Worm (Caenorhabditis elegans) whole organism, late embryonic: Measurements from ENCODE around the gene srr-9.

Experiments used
- C08G9.2 ChIP-seq: sonication (generic microtip); optimal IDR thresholded peaks from 2 replicates; lab custom pipeline; 2016; ENCODE audit warnings: mild to moderate bottlenecking, missing genetic modification characterization, moderate library complexity, missing compliant biosample characterization
- T23F11.4 ChIP-seq: fragments of 200-800 bp; sonication (Bioruptor generic); optimal IDR thresholded peaks from 2 replicates; lab custom pipeline; 2018; ENCODE audit warnings: mild to moderate bottlenecking, missing genetic modification characterization, missing compliant biosample characterization
- Y22D7AL.16 ChIP-seq: sonication (generic microtip); optimal IDR thresholded peaks from 2 replicates; lab custom pipeline; 2016; ENCODE audit warnings: missing genetic modification characterization, missing compliant biosample characterization
- ahr-1 ChIP-seq: sonication (generic microtip); optimal IDR thresholded peaks from 2 replicates; lab custom pipeline; 2016; ENCODE audit warnings: missing genetic modification characterization, missing compliant biosample characterization
- ama-1 ChIP-seq: fragments of 150-350 bp; optimal IDR thresholded peaks from 2 replicates; lab custom pipeline; 2014
- ceh-2 ChIP-seq: sonication (generic microtip); optimal IDR thresholded peaks from 2 replicates; lab custom pipeline; 2016; ENCODE audit warnings: missing genotype, missing genetic modification characterization, missing compliant biosample characterization
- ceh-22 ChIP-seq: sonication (generic microtip); optimal IDR thresholded peaks from 2 replicates; lab custom pipeline; 2017; ENCODE audit warnings: missing biosample characterization, missing genetic modification characterization
- ceh-24 ChIP-seq: sonication (generic microtip); optimal IDR thresholded peaks from 2 replicates; lab custom pipeline; 2016; ENCODE audit warnings: mild to moderate bottlenecking, missing genetic modification characterization, missing compliant biosample characterization
- ceh-30 ChIP-seq: fragments of 150-350 bp; optimal IDR thresholded peaks from 2 replicates; lab custom pipeline; 2014; ENCODE audit warnings: missing biosample characterization, missing genetic modification characterization
- ceh-31 ChIP-seq: sonication (generic microtip); optimal IDR thresholded peaks from 2 replicates; lab custom pipeline; 2016; ENCODE audit warnings: missing genetic modification characterization, missing compliant biosample characterization
- ceh-9 ChIP-seq: sonication (generic microtip); optimal IDR thresholded peaks from 2 replicates; lab custom pipeline; 2016; ENCODE audit warnings: mild to moderate bottlenecking, missing genetic modification characterization, inconsistent platforms, missing compliant biosample characterization
- dmd-4 ChIP-seq: sonication (generic microtip); optimal IDR thresholded peaks from 2 replicates; lab custom pipeline; 2016; ENCODE audit warnings: borderline replicate concordance, missing genetic modification characterization, missing compliant biosample characterization
- dve-1 ChIP-seq: sonication (generic microtip); optimal IDR thresholded peaks from 2 replicates; lab custom pipeline; 2017; ENCODE audit warnings: antibody characterized with exemption, mild to moderate bottlenecking, missing genetic modification characterization, missing compliant biosample characterization
- elt-2 ChIP-seq: sonication (generic microtip); optimal IDR thresholded peaks from 2 replicates; lab custom pipeline; 2016; ENCODE audit warnings: missing genetic modification reagents, missing genetic modification characterization, missing compliant biosample characterization
- elt-4 ChIP-seq: sonication (generic microtip); optimal IDR thresholded peaks from 2 replicates; lab custom pipeline; 2016; ENCODE audit warnings: missing genetic modification characterization, missing compliant biosample characterization
- eyg-1 ChIP-seq: sonication (generic microtip); optimal IDR thresholded peaks from 2 replicates; lab custom pipeline; 2016; ENCODE audit warnings: missing genotype, missing genetic modification characterization, missing compliant biosample characterization
- hlh-6 ChIP-seq: sonication (generic microtip); optimal IDR thresholded peaks from 2 replicates; lab custom pipeline; 2016; ENCODE audit warnings: missing genotype, missing genetic modification characterization, missing compliant biosample characterization
- lim-6 ChIP-seq: sonication (generic microtip); optimal IDR thresholded peaks from 2 replicates; lab custom pipeline; 2016; ENCODE audit warnings: missing genetic modification characterization, missing compliant biosample characterization
- lin-11 ChIP-seq: fragments of 200-800 bp; sonication (Bioruptor generic); optimal IDR thresholded peaks from 2 replicates; lab custom pipeline; 2018; ENCODE audit warnings: mild to moderate bottlenecking, missing genetic modification characterization, missing compliant biosample characterization
- madf-2 ChIP-seq: sonication (generic microtip); optimal IDR thresholded peaks from 2 replicates; lab custom pipeline; 2017; ENCODE audit warnings: missing genetic modification characterization, missing compliant biosample characterization
- mec-3 ChIP-seq: sonication (generic microtip); optimal IDR thresholded peaks from 2 replicates; lab custom pipeline; 2016; ENCODE audit warnings: borderline replicate concordance, missing genetic modification characterization, missing compliant biosample characterization
- nhr-11 ChIP-seq: fragments of 150-350 bp; optimal IDR thresholded peaks from 2 replicates; lab custom pipeline; 2014; ENCODE audit warnings: missing biosample characterization, missing genetic modification characterization
- nhr-232 ChIP-seq: sonication (generic microtip); optimal IDR thresholded peaks from 2 replicates; lab custom pipeline; 2016; ENCODE audit warnings: missing genetic modification characterization, missing compliant biosample characterization
- pag-3 ChIP-seq: sonication (generic microtip); optimal IDR thresholded peaks from 2 replicates; lab custom pipeline; 2016; ENCODE audit warnings: missing compliant biosample characterization, missing genetic modification characterization, borderline replicate concordance
- pat-9 ChIP-seq: fragments of 200-800 bp; sonication (Bioruptor generic); optimal IDR thresholded peaks from 2 replicates; lab custom pipeline; 2018; ENCODE audit warnings: mild to moderate bottlenecking, missing genetic modification characterization, moderate library complexity, missing compliant biosample characterization
- pax-1 ChIP-seq: fragments of 150-350 bp; optimal IDR thresholded peaks from 2 replicates; lab custom pipeline; 2014; ENCODE audit warnings: missing biosample characterization, missing genetic modification characterization
- pha-2 ChIP-seq: sonication (generic microtip); optimal IDR thresholded peaks from 2 replicates; lab custom pipeline; 2017; ENCODE audit warnings: mild to moderate bottlenecking, missing genetic modification characterization, missing compliant biosample characterization
- pha-4 ChIP-seq: fragments of 150-350 bp; optimal IDR thresholded peaks from 2 replicates; lab custom pipeline; 2018; ENCODE audit warnings: missing biosample characterization, missing genetic modification reagents, missing genetic modification characterization
- pros-1 ChIP-seq: fragments of 150-350 bp; optimal IDR thresholded peaks from 2 replicates; lab custom pipeline; 2014; ENCODE audit warnings: missing biosample characterization, missing genetic modification reagents, missing genetic modification characterization
- ref-2 ChIP-seq: sonication (generic microtip); optimal IDR thresholded peaks from 2 replicates; lab custom pipeline; 2016; ENCODE audit warnings: missing genetic modification characterization, missing compliant biosample characterization
- rnt-1 ChIP-seq: sonication (generic microtip); optimal IDR thresholded peaks from 2 replicates; lab custom pipeline; 2016; ENCODE audit warnings: missing genetic modification characterization, missing compliant biosample characterization
- sdc-2 ChIP-seq: sonication (generic microtip); optimal IDR thresholded peaks from 2 replicates; lab custom pipeline; 2016; ENCODE audit warnings: missing genotype, missing genetic modification characterization, missing compliant biosample characterization
- sox-2 ChIP-seq: fragments of 200-800 bp; sonication (Bioruptor generic); IDR thresholded peaks from 2 replicates; pipeline ENCODE4 v1.3.6; 2022; ENCODE audit warnings: missing genetic modification reagents, missing genetic modification characterization, missing compliant biosample characterization
- sox-4 ChIP-seq: sonication (generic microtip); optimal IDR thresholded peaks from 2 replicates; lab custom pipeline; 2017; ENCODE audit warnings: mild to moderate bottlenecking, missing genetic modification characterization, inconsistent platforms, missing compliant biosample characterization
- syd-9 ChIP-seq: sonication (generic microtip); optimal IDR thresholded peaks from 2 replicates; lab custom pipeline; 2016; ENCODE audit warnings: mild to moderate bottlenecking, missing genetic modification characterization, moderate library complexity, missing compliant biosample characterization
- tbx-2 ChIP-seq: sonication (generic microtip); optimal IDR thresholded peaks from 2 replicates; lab custom pipeline; 2016; ENCODE audit warnings: missing genetic modification characterization, missing compliant biosample characterization
- ttx-3 ChIP-seq: sonication (generic microtip); optimal IDR thresholded peaks from 2 replicates; lab custom pipeline; 2016; ENCODE audit warnings: missing genetic modification reagents, missing genetic modification characterization, missing compliant biosample characterization
- unc-3 ChIP-seq, 2 experiments: fragments of 200-800 bp in 1 of 2; sonication (Bioruptor generic) in 1 of 2; sonication (generic microtip) in 1 of 2; conservative IDR thresholded peaks in 1 of 2; optimal IDR thresholded peaks in 1 of 2; 2 replicates each; pipeline versions ENCODE4 v1.3.6 to Lab custom; 2016 to 2022; ENCODE audit warnings: missing compliant biosample characterization in 2 of 2, missing genetic modification characterization in 2 of 2, missing genetic modification reagents in 1 of 2
- unc-42 ChIP-seq: sonication (generic microtip); optimal IDR thresholded peaks from 2 replicates; lab custom pipeline; 2016; ENCODE audit warnings: missing genotype, missing genetic modification characterization, missing compliant biosample characterization
- unc-86 ChIP-seq: sonication (generic microtip); optimal IDR thresholded peaks from 2 replicates; lab custom pipeline; 2016; ENCODE audit warnings: missing genetic modification characterization, missing compliant biosample characterization

Gene srr-9

ce11 chrV:7776029-7776628, 38.3 kb downstream of the srr-9 start, which contains the start of the genes rpl-39 and rps-30 (continued):
- TF ChIP-seq pat-9 (tag; lab: Kevin White, UChicago) (no peak), ceh-31 (peak; percentile 60), mec-3 (no peak), Y22D7AL.16 (tag; lab: Kevin White, UChicago) (no peak), ref-2 (tag; lab: Kevin White, UChicago) (peak; percentile 13), ama-1 (lab: Kevin White, UChicago) (no peak), tbx-2 (tag; lab: Kevin White, UChicago) (peak; percentile 63), sox-2 (GFP tag; lab: Robert Waterston, UW) (no peak), dve-1 (peak; percentile 68), elt-2 (tag; lab: Kevin White, UChicago) (peak; percentile 46), elt-4 (tag; lab: Kevin White, UChicago) (no peak), ceh-9 (tag; lab: Kevin White, UChicago) (no peak), nhr-11 (tag; lab: Kevin White, UChicago) (no peak), pha-2 (tag; lab: Kevin White, UChicago) (no peak), hlh-6 (no peak), unc-42 (peak; percentile 39), unc-3 (GFP tag; conservative IDR thresholded peaks at IDR 0.05; lab: Robert Waterston, UW) (no peak), unc-3 (tag; optimal IDR thresholded peaks at IDR 0.05; lab: Kevin White, UChicago) (peak; percentile 46), pros-1 (peak; percentile 53), ceh-22 (no peak), sox-4 (no peak)
- TF ChIP-seq, all 69 proteins: peak for 17

ce11 chrV:7777098-7777497, 39.3 kb downstream of the srr-9 start, which contains the start of gene C26F1.3:
C26F1.3 (plus strand) TSS chrV:7777300.
- TF ChIP-seq sdc-2 (no peak), eyg-1 (no peak), madf-2 (no peak), ref-2 (tag; lab: Kevin White, UChicago) (no peak), pha-4 (tag; lab: Kevin White, UChicago) (no peak), dmd-4 (tag; lab: Kevin White, UChicago) (no peak), T23F11.4 (no peak), ttx-3 (tag; lab: Kevin White, UChicago) (no peak), syd-9 (tag; lab: Kevin White, UChicago) (no peak), ceh-24 (tag; lab: Kevin White, UChicago) (no peak), pax-1 (no peak), unc-86 (no peak), nhr-232 (no peak)
- TF ChIP-seq, all 69 proteins: peak for 0

DNA sequence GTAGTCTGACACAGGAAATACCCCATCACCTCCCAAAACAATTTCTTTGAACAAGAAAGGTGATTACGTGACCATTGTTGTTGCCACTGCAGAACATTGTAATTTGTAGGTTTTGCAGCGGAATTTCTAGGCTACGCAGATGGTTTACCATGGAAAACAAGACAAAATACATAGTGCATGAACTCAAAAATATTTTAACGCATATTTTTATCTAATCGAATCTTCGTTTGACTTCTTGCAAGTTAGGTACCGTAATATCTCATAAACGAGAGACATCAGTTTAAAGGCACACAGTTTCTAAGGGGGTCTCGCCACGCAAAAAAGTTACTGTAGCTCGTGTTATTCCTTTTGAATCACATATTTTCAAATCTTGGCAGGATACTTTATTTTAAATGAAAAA, 41.2 kb downstream of the srr-9 start:
- TF ChIP-seq Y22D7AL.16 (tag; lab: Kevin White, UChicago) (no peak), ahr-1 (tag; lab: Kevin White, UChicago) (no peak), lim-6 (no peak), ceh-2 (no peak), ceh-9 (tag; lab: Kevin White, UChicago) (no peak), ceh-30 (no peak), tbx-2 (tag; lab: Kevin White, UChicago) (no peak), C08G9.2 (no peak), pag-3 (no peak), lin-11 (no peak), ceh-24 (tag; lab: Kevin White, UChicago) (no peak), pha-2 (tag; lab: Kevin White, UChicago) (no peak), rnt-1 (tag; lab: Kevin White, UChicago) (no peak), hlh-6 (no peak)
